Worm (Caenorhabditis elegans): ENCODE data around the gene F49C5.3.

The F49C5.3 gene

ce11 chrII:12530958-12531357 lies 5.3 kb upstream of the F49C5.3 start, which contains the start of gene srx-120:
srx-120 (plus strand) TSS chrII:12531258.
- no peak for TF ChIP-seq cog-1 (tag; optimal IDR thresholded peaks at IDR 0.05)
- TF ChIP-seq flt-1 (GFP tag; IDR thresholded peaks at IDR 0.05) = no peak
- TF ChIP-seq klf-2 (GFP tag; conservative IDR thresholded peaks at IDR 0.05) = no peak
- no peak for TF ChIP-seq T22C8.4 (GFP tag; IDR thresholded peaks at IDR 0.05)
- TF ChIP-seq med-1 (GFP tag; optimal IDR thresholded peaks at IDR 0.05; ENCODE audit: insufficient read depth) = no peak
- TF ChIP-seq ztf-23 (GFP tag; IDR thresholded peaks at IDR 0.05) = no peak
- no peak for TF ChIP-seq tab-1 (GFP tag; IDR thresholded peaks at IDR 0.05)
- TF ChIP-seq ztf-29 (GFP tag; IDR thresholded peaks at IDR 0.05) = no peak
- TF ChIP-seq ref-1 (GFP tag; conservative IDR thresholded peaks at IDR 0.05) = no peak

- TF ChIP-seq ref-1 (GFP tag; conservative IDR thresholded peaks at IDR 0.05) = no peak
- no peak for TF ChIP-seq med-1 (GFP tag; optimal IDR thresholded peaks at IDR 0.05; ENCODE audit: insufficient read depth)
- TF ChIP-seq T22C8.4 (GFP tag; IDR thresholded peaks at IDR 0.05) = no peak
- no peak for TF ChIP-seq flt-1 (GFP tag; IDR thresholded peaks at IDR 0.05)
These were observed 953 bp upstream of the F49C5.3 start, which contains the start of gene nimk-1 for ce11 chrII:12535297-12535803. nimk-1 (plus strand) TSS chrII:12535753.

- TF ChIP-seq T22C8.4 (GFP tag; IDR thresholded peaks at IDR 0.05) = no peak
- TF ChIP-seq tab-1 (GFP tag; IDR thresholded peaks at IDR 0.05) = no peak
- no peak for TF ChIP-seq ztf-23 (GFP tag; IDR thresholded peaks at IDR 0.05)
- TF ChIP-seq flt-1 (GFP tag; IDR thresholded peaks at IDR 0.05) = no peak
- no peak for TF ChIP-seq cog-1 (tag; optimal IDR thresholded peaks at IDR 0.05)
- TF ChIP-seq ref-1 (GFP tag; conservative IDR thresholded peaks at IDR 0.05) = no peak
- no peak for TF ChIP-seq klf-2 (GFP tag; conservative IDR thresholded peaks at IDR 0.05)
- TF ChIP-seq ztf-29 (GFP tag; IDR thresholded peaks at IDR 0.05) = no peak
- TF ChIP-seq med-1 (GFP tag; optimal IDR thresholded peaks at IDR 0.05; ENCODE audit: insufficient read depth) = no peak
These were observed 3.1 kb downstream of the F49C5.3 start for ce11 chrII:12539395-12539794.

- TF ChIP-seq T22C8.4 (GFP tag; IDR thresholded peaks at IDR 0.05) = no peak
- TF ChIP-seq ztf-23 (GFP tag; IDR thresholded peaks at IDR 0.05) = no peak
- TF ChIP-seq flt-1 (GFP tag; IDR thresholded peaks at IDR 0.05) = no peak
- no peak for TF ChIP-seq ztf-29 (GFP tag; IDR thresholded peaks at IDR 0.05)
- no peak for TF ChIP-seq tab-1 (GFP tag; IDR thresholded peaks at IDR 0.05)
- no peak for TF ChIP-seq med-1 (GFP tag; optimal IDR thresholded peaks at IDR 0.05; ENCODE audit: insufficient read depth)
These were observed 6.3 kb downstream of the F49C5.3 start for ce11 chrII:12542594-12542997.

- no peak for TF ChIP-seq flt-1 (GFP tag; IDR thresholded peaks at IDR 0.05)
- TF ChIP-seq ztf-23 (GFP tag; IDR thresholded peaks at IDR 0.05) = no peak
- no peak for TF ChIP-seq med-1 (GFP tag; optimal IDR thresholded peaks at IDR 0.05; ENCODE audit: insufficient read depth)
- TF ChIP-seq tab-1 (GFP tag; IDR thresholded peaks at IDR 0.05) = no peak
- no peak for TF ChIP-seq T22C8.4 (GFP tag; IDR thresholded peaks at IDR 0.05)
- no peak for TF ChIP-seq ref-1 (GFP tag; conservative IDR thresholded peaks at IDR 0.05)
- TF ChIP-seq cog-1 (tag; optimal IDR thresholded peaks at IDR 0.05) = no peak
- no peak for TF ChIP-seq ztf-29 (GFP tag; IDR thresholded peaks at IDR 0.05)
- TF ChIP-seq klf-2 (GFP tag; conservative IDR thresholded peaks at IDR 0.05) = no peak
These were observed 8.2 kb downstream of the F49C5.3 start, which contains the start of gene F49C5.9 for ce11 chrII:12544533-12544932. F49C5.9 (minus strand) TSS chrII:12544633.

ce11 chrII:12546413-12546812 lies 10.1 kb downstream of the F49C5.3 start, which contains the start of the genes F49C5.5 and F49C5.10:
F49C5.5 (minus strand) TSS chrII:12546513.
F49C5.10 (plus strand) TSS chrII:12546756.
- no peak for TF ChIP-seq flt-1 (GFP tag; IDR thresholded peaks at IDR 0.05)

ce11 chrII:12547547-12547946 lies 11.2 kb downstream of the F49C5.3 start, which contains the start of gene F49C5.16:
F49C5.16 (plus strand) TSS chrII:12547847.
- no peak for TF ChIP-seq tab-1 (GFP tag; IDR thresholded peaks at IDR 0.05)
- no peak for TF ChIP-seq cog-1 (tag; optimal IDR thresholded peaks at IDR 0.05)
- TF ChIP-seq ztf-29 (GFP tag; IDR thresholded peaks at IDR 0.05) = no peak
- no peak for TF ChIP-seq ref-1 (GFP tag; conservative IDR thresholded peaks at IDR 0.05)
- TF ChIP-seq ztf-23 (GFP tag; IDR thresholded peaks at IDR 0.05) = no peak
- no peak for TF ChIP-seq klf-2 (GFP tag; conservative IDR thresholded peaks at IDR 0.05)
- no peak for TF ChIP-seq med-1 (GFP tag; optimal IDR thresholded peaks at IDR 0.05; ENCODE audit: insufficient read depth)
- TF ChIP-seq T22C8.4 (GFP tag; IDR thresholded peaks at IDR 0.05) = no peak

- no peak for TF ChIP-seq T22C8.4 (GFP tag; IDR thresholded peaks at IDR 0.05)
- TF ChIP-seq ref-1 (GFP tag; conservative IDR thresholded peaks at IDR 0.05) = no peak
- no peak for TF ChIP-seq cog-1 (tag; optimal IDR thresholded peaks at IDR 0.05)
- no peak for TF ChIP-seq ztf-23 (GFP tag; IDR thresholded peaks at IDR 0.05)
- no peak for TF ChIP-seq klf-2 (GFP tag; conservative IDR thresholded peaks at IDR 0.05)
- TF ChIP-seq flt-1 (GFP tag; IDR thresholded peaks at IDR 0.05) = no peak
- TF ChIP-seq tab-1 (GFP tag; IDR thresholded peaks at IDR 0.05) = no peak
- TF ChIP-seq ztf-29 (GFP tag; IDR thresholded peaks at IDR 0.05) = no peak
- no peak for TF ChIP-seq med-1 (GFP tag; optimal IDR thresholded peaks at IDR 0.05; ENCODE audit: insufficient read depth)
These were observed 13.3 kb downstream of the F49C5.3 start for ce11 chrII:12549613-12550012.

- no peak for TF ChIP-seq flt-1 (GFP tag; IDR thresholded peaks at IDR 0.05)
- TF ChIP-seq ztf-29 (GFP tag; IDR thresholded peaks at IDR 0.05) = no peak
- no peak for TF ChIP-seq klf-2 (GFP tag; conservative IDR thresholded peaks at IDR 0.05)
- TF ChIP-seq tab-1 (GFP tag; IDR thresholded peaks at IDR 0.05) = no peak
- no peak for TF ChIP-seq ztf-23 (GFP tag; IDR thresholded peaks at IDR 0.05)
- TF ChIP-seq cog-1 (tag; optimal IDR thresholded peaks at IDR 0.05) = no peak
- TF ChIP-seq T22C8.4 (GFP tag; IDR thresholded peaks at IDR 0.05) = no peak
- TF ChIP-seq med-1 (GFP tag; optimal IDR thresholded peaks at IDR 0.05; ENCODE audit: insufficient read depth) = no peak
- TF ChIP-seq ref-1 (GFP tag; conservative IDR thresholded peaks at IDR 0.05) = no peak
These were observed 14.6 kb downstream of the F49C5.3 start for ce11 chrII:12550940-12551339.

- TF ChIP-seq T22C8.4 (GFP tag; IDR thresholded peaks at IDR 0.05) (no peak), tab-1 (GFP tag; IDR thresholded peaks at IDR 0.05) (no peak)
These were observed 19.3 kb downstream of the F49C5.3 start, which contains the start of gene F49C5.11 for ce11 chrII:12555579-12555978. F49C5.11 (plus strand) TSS chrII:12555879.
